Fruit fly (Drosophila melanogaster): Measurements from ENCODE around the gene CG7130.
A peak's percentile ranks its signal among the peaks of the same experiment; 100 is the strongest.

CG7130 gene

dm6 chr3L:22074347-22074971 is 1.1 kb downstream of the CG7130 start, which contains the start of gene CG7133 (continued):
- no peak for TF ChIP-seq Mad (GFP tag; optimal IDR thresholded peaks at IDR 0.05)
- TF ChIP-seq Kr (GFP tag; optimal IDR thresholded peaks at IDR 0.05): no peak
- no peak for TF ChIP-seq CG17612 (GFP tag; IDR thresholded peaks at IDR 0.05)
- no peak for TF ChIP-seq Ravus (GFP tag; IDR thresholded peaks at IDR 0.05)
- no peak for TF ChIP-seq CG17328 (GFP tag; IDR thresholded peaks at IDR 0.05)
- no peak for TF ChIP-seq CG6654 (GFP tag; optimal IDR thresholded peaks at IDR 0.05)
- no peak for TF ChIP-seq CG12155 (GFP tag; optimal IDR thresholded peaks at IDR 0.05)
- no peak for TF ChIP-seq pfk (GFP tag; optimal IDR thresholded peaks at IDR 0.05)
- no peak for TF ChIP-seq fd64A (GFP tag; optimal IDR thresholded peaks at IDR 0.05)
- no peak for TF ChIP-seq CG10209 (GFP tag; optimal IDR thresholded peaks at IDR 0.05)
- TF ChIP-seq CG11695 (GFP tag; IDR thresholded peaks at IDR 0.05): no peak
- no peak for TF ChIP-seq CG6683 (GFP tag; optimal IDR thresholded peaks at IDR 0.05)
- no peak for TF ChIP-seq esg (GFP tag; conservative IDR thresholded peaks at IDR 0.05)
- TF ChIP-seq Dll (GFP tag; IDR thresholded peaks at IDR 0.05; ENCODE audit: partially characterized antibody): peak; percentile 90
- 0 out of 3 replicates have a peak, but pooled peaks have one; percentile 47 for TF ChIP-seq CG2199 (GFP tag; IDR thresholded peaks at IDR 0.05)
- TF ChIP-seq CG10267 (tag; optimal IDR thresholded peaks at IDR 0.05): peak; percentile 23
- peak; percentile 91 for TF ChIP-seq Bgb (GFP tag; IDR thresholded peaks at IDR 0.05; ENCODE audit: partially characterized antibody)
- TF ChIP-seq ttk (GFP tag; IDR thresholded peaks at IDR 0.05): no peak
- no peak for TF ChIP-seq Taf1 (GFP tag; IDR thresholded peaks at IDR 0.05)
- TF ChIP-seq CG2129 (GFP tag; IDR thresholded peaks at IDR 0.05; ENCODE audit: partially characterized antibody): no peak; the same call in 1 of the 2 replicates
- TF ChIP-seq Drgx (GFP tag; IDR thresholded peaks at IDR 0.05): no peak
- peak; percentile 88 for TF ChIP-seq vnd (GFP tag; IDR thresholded peaks at IDR 0.05; ENCODE audit: partially characterized antibody)
- peak; percentile 85 for TF ChIP-seq hbn (GFP tag; IDR thresholded peaks at IDR 0.05; ENCODE audit: partially characterized antibody)
- TF ChIP-seq abd-A (tag; optimal IDR thresholded peaks at IDR 0.05): no peak
- no peak for TF ChIP-seq CG9609 (GFP tag; optimal IDR thresholded peaks at IDR 0.05)
- peak; percentile 7 for TF ChIP-seq exex (tag; optimal IDR thresholded peaks at IDR 0.05)
- no peak for TF ChIP-seq Stat92E (GFP tag; optimal IDR thresholded peaks at IDR 0.05)
- no peak for TF ChIP-seq Optix (GFP tag; IDR thresholded peaks at IDR 0.05)
- no peak for TF ChIP-seq wdn (GFP tag; IDR thresholded peaks at IDR 0.05)
- no peak for TF ChIP-seq gce (GFP tag; IDR thresholded peaks at IDR 0.05)
- no peak for TF ChIP-seq CG7745 (tag; optimal IDR thresholded peaks at IDR 0.05)
- TF ChIP-seq CG4282 (GFP tag; optimal IDR thresholded peaks at IDR 0.05): no peak
- no peak for TF ChIP-seq cato (GFP tag; optimal IDR thresholded peaks at IDR 0.05; ENCODE audit: borderline replicate concordance)
- TF ChIP-seq CG1832 (GFP tag; optimal IDR thresholded peaks at IDR 0.05): no peak
- TF ChIP-seq Hmr (GFP tag; optimal IDR thresholded peaks at IDR 0.05): peak; percentile 7
- TF ChIP-seq hb (GFP tag; IDR thresholded peaks at IDR 0.05; ENCODE audit: partially characterized antibody): peak; percentile 86
- TF ChIP-seq eyg (GFP tag; optimal IDR thresholded peaks at IDR 0.05): no peak
- no peak for TF ChIP-seq crol (GFP tag; IDR thresholded peaks at IDR 0.05)
- TF ChIP-seq bcd (GFP tag; optimal IDR thresholded peaks at IDR 0.05): no peak
- TF ChIP-seq CG15269 (tag; optimal IDR thresholded peaks at IDR 0.05): no peak
- TF ChIP-seq amos (GFP tag; IDR thresholded peaks at IDR 0.05; ENCODE audit: partially characterized antibody): peak; percentile 93
- TF ChIP-seq Hsf (GFP tag; optimal IDR thresholded peaks at IDR 0.05): no peak
- no peak for TF ChIP-seq ems (GFP tag; optimal IDR thresholded peaks at IDR 0.05)
- no peak for TF ChIP-seq CG31224 (GFP tag; IDR thresholded peaks at IDR 0.05)
- TF ChIP-seq Fer1 (GFP tag; optimal IDR thresholded peaks at IDR 0.05): no peak
- no peak for TF ChIP-seq Hr51 (GFP tag; optimal IDR thresholded peaks at IDR 0.05)
- no peak for TF ChIP-seq Xrp1 (GFP tag; IDR thresholded peaks at IDR 0.05)
- TF ChIP-seq CG14710 (tag; optimal IDR thresholded peaks at IDR 0.05): peak; percentile 42
- no peak for TF ChIP-seq Meics (GFP tag; optimal IDR thresholded peaks at IDR 0.05)

Measured in whole organism, embryonic.